Worm (Caenorhabditis elegans) whole organism, dauer: ENCODE results near the gene ttyh-1.

Source experiments
- unc-62 ChIP-seq: sonication (generic microtip); optimal IDR thresholded peaks from 2 replicates; lab custom pipeline; 2017; ENCODE audit warnings: missing biosample characterization, missing genetic modification reagents, missing genetic modification characterization

Gene ttyh-1

ce11 chrX:11364914-11365313 lies 3.6 kb upstream of the ttyh-1 start:
- no peak for TF ChIP-seq unc-62 (GFP tag; lab: Kevin White, UChicago)

ce11 chrX:11365995-11366394 lies 2.5 kb upstream of the ttyh-1 start:
- TF ChIP-seq unc-62 (GFP tag; lab: Kevin White, UChicago): no peak

DNA sequence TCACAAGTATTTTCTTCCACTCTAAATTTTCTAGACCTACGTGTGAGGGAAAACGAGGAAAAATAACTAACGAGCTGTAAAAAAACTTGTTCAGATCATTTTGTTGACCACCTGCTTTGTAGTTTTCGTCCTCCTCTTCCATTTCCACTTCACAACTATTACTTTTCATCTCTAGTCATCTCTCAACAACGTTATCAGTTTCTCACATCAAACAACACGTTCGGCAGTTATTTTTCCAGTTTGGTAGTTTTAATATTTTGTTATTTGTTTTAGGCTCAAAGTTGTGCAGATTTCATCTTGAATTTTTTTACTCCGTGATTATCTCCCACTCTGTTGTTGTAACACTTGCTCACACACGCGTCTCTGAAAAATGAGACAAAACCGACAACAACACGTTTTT lies 1.4 kb upstream of the ttyh-1 start:
- no peak for TF ChIP-seq unc-62 (GFP tag; lab: Kevin White, UChicago)

- no peak for TF ChIP-seq unc-62 (GFP tag; lab: Kevin White, UChicago)
Observed at ce11 chrX:11367640-11368039, 877 bp upstream of the ttyh-1 start.

ce11 chrX:11368845-11369244 lies 328 bp downstream of the ttyh-1 start:
- no peak for TF ChIP-seq unc-62 (GFP tag; lab: Kevin White, UChicago)

DNA sequence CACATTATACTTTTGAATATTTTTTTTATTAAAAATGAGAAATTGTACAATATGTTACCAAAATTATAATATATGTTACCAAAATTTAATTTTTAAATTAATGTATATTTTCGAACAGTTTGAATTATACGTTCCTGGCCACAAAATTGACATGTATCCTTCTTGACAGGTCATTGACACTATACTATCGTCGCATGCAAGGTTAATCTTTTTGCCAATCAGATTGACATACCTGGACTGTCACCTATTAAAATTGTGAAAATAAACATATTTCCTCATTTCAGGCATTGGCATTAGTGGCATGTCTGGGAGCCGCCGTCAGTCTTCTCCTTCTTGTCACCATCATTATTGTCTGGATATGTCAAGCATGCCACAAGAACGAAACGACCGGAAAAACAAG lies 1.6 kb downstream of the ttyh-1 start:
- no peak for TF ChIP-seq unc-62 (GFP tag; lab: Kevin White, UChicago)

DNA sequence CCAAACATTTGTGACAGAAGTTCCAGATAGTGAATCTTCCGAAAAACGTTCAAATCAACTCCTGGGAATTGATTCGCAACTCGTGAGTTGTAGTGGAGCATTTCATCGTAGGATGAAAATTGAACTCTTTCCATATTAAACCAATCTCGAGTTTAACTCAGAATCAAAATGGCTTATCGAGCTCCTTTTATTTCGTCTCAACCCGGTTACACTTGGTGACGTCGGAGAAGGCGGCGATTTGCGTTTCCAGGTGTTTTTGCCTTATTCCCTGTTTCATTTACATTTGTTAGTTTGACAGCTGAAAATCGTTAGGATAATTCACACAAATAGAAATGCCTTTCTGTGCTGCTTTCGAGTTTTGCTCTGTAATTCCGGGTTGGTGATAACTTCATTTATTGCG lies 7.0 kb downstream of the ttyh-1 start, which contains the start of gene F42E11.3:
Gene F42E11.3, minus strand, starts transcription at position 101 of the 400 bp plus-strand sequence.
- no peak for TF ChIP-seq unc-62 (GFP tag; lab: Kevin White, UChicago)

ce11 chrX:11377370-11377769 lies 8.9 kb downstream of the ttyh-1 start, which contains the start of gene tni-1:
Gene tni-1 (minus strand): TSS chrX:11377470.
- no peak for TF ChIP-seq unc-62 (GFP tag; lab: Kevin White, UChicago)

ce11 chrX:11379135-11379781 lies 10.7 kb downstream of the ttyh-1 start:
- no peak for TF ChIP-seq unc-62 (GFP tag; lab: Kevin White, UChicago)

DNA sequence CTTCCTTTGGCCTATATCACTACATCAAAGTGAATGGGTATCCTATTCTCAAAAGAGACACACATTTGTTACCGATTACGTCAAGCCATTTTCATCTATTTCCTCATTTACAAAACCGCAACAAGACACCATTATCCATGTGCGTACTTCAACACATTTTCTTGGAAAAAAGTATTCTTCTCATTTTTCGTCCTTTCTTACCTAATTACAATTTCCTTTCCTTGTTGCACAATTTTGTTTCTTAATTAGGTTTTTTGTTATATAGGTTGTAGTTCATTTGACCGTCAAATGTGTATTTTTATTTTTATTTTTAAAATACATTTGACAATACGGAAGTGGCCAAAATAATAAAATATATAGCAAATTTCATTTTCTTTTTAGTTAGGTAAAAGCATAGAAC lies 14.8 kb downstream of the ttyh-1 start:
- TF ChIP-seq unc-62 (GFP tag; lab: Kevin White, UChicago): no peak

ce11 chrX:11384534-11385441 lies 16.3 kb downstream of the ttyh-1 start, which contains the start of the genes F08B12.11 and prmn-1:
Gene F08B12.11 (plus strand): TSS chrX:11385054.
Gene prmn-1 (plus strand): TSS chrX:11385084.
- TF ChIP-seq unc-62 (GFP tag; lab: Kevin White, UChicago): no peak

DNA sequence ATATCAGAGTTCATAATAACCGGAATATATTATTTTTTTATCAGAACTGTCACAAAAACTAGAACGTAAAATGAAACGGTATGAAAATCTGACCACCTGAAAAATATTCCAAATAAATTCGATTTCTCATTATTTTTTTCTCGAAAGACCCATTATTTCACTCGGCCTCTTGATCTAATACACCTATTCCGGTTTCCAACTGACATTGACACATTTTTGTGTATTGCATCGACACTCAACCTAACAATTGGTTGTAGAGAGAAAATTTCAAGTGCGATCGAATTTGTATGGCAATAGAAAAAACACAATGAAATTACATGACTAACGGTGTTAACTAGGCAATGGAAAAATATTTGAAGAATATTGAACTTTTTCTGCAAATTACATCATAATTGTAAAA lies 17.4 kb downstream of the ttyh-1 start:
- TF ChIP-seq unc-62 (GFP tag; lab: Kevin White, UChicago): no peak

DNA sequence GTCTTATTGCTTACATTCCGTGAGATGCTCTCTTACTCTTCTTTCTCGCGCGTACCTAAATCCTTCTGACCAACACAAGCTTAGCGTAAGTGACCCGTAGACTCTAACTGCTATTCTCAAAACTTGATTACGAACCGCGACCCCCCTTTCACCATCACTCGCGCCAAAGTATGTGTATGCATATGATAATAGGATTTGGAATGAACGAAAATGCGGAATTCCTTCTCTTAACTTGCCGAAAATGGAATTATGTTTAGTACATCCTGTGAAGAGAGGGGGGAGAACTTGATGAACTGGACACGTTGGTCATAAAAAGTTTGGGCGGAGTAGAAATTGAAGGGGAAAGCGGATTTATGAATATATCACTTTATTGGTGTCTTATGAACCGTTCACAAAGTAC lies 18.4 kb downstream of the ttyh-1 start:
- no peak for TF ChIP-seq unc-62 (GFP tag; lab: Kevin White, UChicago)

ce11 chrX:11387723-11388330 lies 19.3 kb downstream of the ttyh-1 start:
- no peak for TF ChIP-seq unc-62 (GFP tag; lab: Kevin White, UChicago)

ce11 chrX:11392924-11393323 lies 24.4 kb downstream of the ttyh-1 start, which contains the start of gene prx-12:
Gene prx-12 (plus strand): TSS chrX:11393294.
- no peak for TF ChIP-seq unc-62 (GFP tag; lab: Kevin White, UChicago)
